Worm (Caenorhabditis elegans) whole organism, L4 larva: ENCODE data around the gene dod-6.

Source experiments
- aha-1 ChIP-seq: fragments of 150-350 bp; peaks from one replicate; lab custom pipeline; 2014; ENCODE audit warnings: missing biosample characterization, missing genetic modification characterization
- ceh-20 ChIP-seq: fragments of 200-800 bp; sonication (Bioruptor generic); IDR thresholded peaks from 2 replicates; pipeline ENCODE4 v1.3.6; 2022; ENCODE audit warnings: missing genetic modification reagents, missing genetic modification characterization, missing compliant biosample characterization
- ceh-44 ChIP-seq: fragments of 200-800 bp; sonication (Bioruptor generic); IDR thresholded peaks from 2 replicates; pipeline ENCODE4 v1.3.6; 2022; ENCODE audit warnings: missing genetic modification reagents, missing genetic modification characterization, missing compliant biosample characterization
- ces-1 ChIP-seq: fragments of 150-350 bp; sonication (generic microtip); optimal IDR thresholded peaks from 4 replicates; lab custom pipeline; 2014; ENCODE audit warnings: missing biosample characterization, missing genetic modification reagents, missing genetic modification characterization
- ctbp-1 ChIP-seq: fragments of 200-800 bp; sonication (Bioruptor generic); IDR thresholded peaks from 2 replicates; pipeline ENCODE4 v1.3.6; 2022; ENCODE audit warnings: missing genetic modification reagents, missing genetic modification characterization, missing compliant biosample characterization
- daf-16 ChIP-seq, 3 experiments: sonication (generic microtip); optimal IDR thresholded peaks; 2 replicates each; lab custom pipeline; 2016 to 2017; ENCODE audit warnings: missing genetic modification characterization in 3 of 3, missing genetic modification reagents in 3 of 3, mild to moderate bottlenecking in 2 of 3, missing compliant biosample characterization in 2 of 3, missing biosample characterization in 1 of 3, moderate library complexity in 1 of 3
- dmd-8 ChIP-seq: fragments of 200-800 bp; sonication (Bioruptor generic); IDR thresholded peaks from 2 replicates; pipeline ENCODE4 v1.3.6; 2022; ENCODE audit warnings: missing genetic modification characterization, missing compliant biosample characterization
- dve-1 ChIP-seq: sonication (generic microtip); optimal IDR thresholded peaks from 2 replicates; lab custom pipeline; 2017; ENCODE audit warnings: antibody characterized with exemption, mild to moderate bottlenecking, missing genetic modification characterization, missing compliant biosample characterization; ENCODE audit not compliant: insufficient read depth
- egl-27 ChIP-seq: sonication (generic microtip); optimal IDR thresholded peaks from 3 replicates; lab custom pipeline; 2017; ENCODE audit warnings: missing biosample characterization, missing genetic modification reagents, missing genetic modification characterization
- gei-8 ChIP-seq: fragments of 200-800 bp; sonication (Bioruptor generic); optimal IDR thresholded peaks from 2 replicates; lab custom pipeline; 2018; ENCODE audit warnings: mild to moderate bottlenecking, missing genetic modification characterization, missing compliant biosample characterization
- hif-1 ChIP-seq, 2 experiments: sonication (generic microtip); optimal IDR thresholded peaks; 2 replicates each; lab custom pipeline; 2016 to 2017; ENCODE audit warnings: missing compliant biosample characterization in 2 of 2, missing genetic modification characterization in 2 of 2, missing genetic modification reagents in 2 of 2, missing genotype in 2 of 2, mild to moderate bottlenecking in 1 of 2
- hlh-11 ChIP-seq: fragments of 200-800 bp; sonication (Bioruptor generic); optimal IDR thresholded peaks from 2 replicates; lab custom pipeline; 2018; ENCODE audit warnings: mild to moderate bottlenecking, missing genetic modification characterization, missing compliant biosample characterization
- hlh-30 ChIP-seq: sonication (generic microtip); optimal IDR thresholded peaks from 2 replicates; lab custom pipeline; 2017; ENCODE audit warnings: antibody characterized with exemption, mild to moderate bottlenecking, missing genetic modification characterization, missing compliant biosample characterization; ENCODE audit not compliant: insufficient read depth
- jun-1 ChIP-seq: fragments of 150-350 bp; optimal IDR thresholded peaks from 2 replicates; lab custom pipeline; 2014; ENCODE audit warnings: missing biosample characterization, missing genetic modification reagents, missing genetic modification characterization
- lim-7 ChIP-seq: fragments of 200-800 bp; sonication (Bioruptor generic); IDR thresholded peaks from 2 replicates; pipeline ENCODE4 v1.3.6; 2022; ENCODE audit warnings: missing genetic modification characterization, missing compliant biosample characterization
- lin-13 ChIP-seq: fragments of 150-350 bp; optimal IDR thresholded peaks from 2 replicates; lab custom pipeline; 2014; ENCODE audit warnings: missing biosample characterization, missing genetic modification reagents, missing genetic modification characterization
- lin-29 ChIP-seq: fragments of 200-800 bp; sonication (Bioruptor generic); IDR thresholded peaks from 2 replicates; pipeline ENCODE4 v1.3.6; 2022; ENCODE audit warnings: missing genetic modification reagents, missing genetic modification characterization, missing compliant biosample characterization
- madf-5 ChIP-seq, 2 experiments: fragments of 200-800 bp; sonication (Bioruptor generic); IDR thresholded peaks; 2 replicates each; pipeline ENCODE4 v1.3.6; 2022; ENCODE audit warnings: missing compliant biosample characterization in 2 of 2, missing genetic modification characterization in 2 of 2
- mdl-1 ChIP-seq, 2 experiments: fragments of 150-350 bp in 1 of 2; sonication (generic microtip) in 1 of 2; optimal IDR thresholded peaks; 2 replicates each; lab custom pipeline; 2014 to 2017; ENCODE audit warnings: missing biosample characterization in 2 of 2, missing genetic modification characterization in 2 of 2
- mdt-29 ChIP-seq: fragments of 200-800 bp; sonication (Bioruptor generic); IDR thresholded peaks from 2 replicates; pipeline ENCODE4 v1.3.6; 2022; ENCODE audit warnings: missing genetic modification reagents, missing genetic modification characterization, missing compliant biosample characterization
- mxl-2 ChIP-seq: fragments of 200-800 bp; sonication (Bioruptor generic); conservative IDR thresholded peaks from 2 replicates; pipeline ENCODE4 v1.3.6; 2022; ENCODE audit warnings: missing genetic modification reagents, missing genetic modification characterization, missing compliant biosample characterization
- mxl-3 ChIP-seq: fragments of 200-800 bp; sonication (Bioruptor generic); optimal IDR thresholded peaks from 2 replicates; lab custom pipeline; 2018; ENCODE audit warnings: mild to moderate bottlenecking, missing genetic modification characterization, missing compliant biosample characterization
- nhr-102 ChIP-seq: sonication (generic microtip); optimal IDR thresholded peaks from 2 replicates; lab custom pipeline; 2016; ENCODE audit warnings: mild to moderate bottlenecking, missing genetic modification characterization, moderate library complexity, missing compliant biosample characterization
- nhr-11 ChIP-seq: fragments of 150-350 bp; optimal IDR thresholded peaks from 2 replicates; lab custom pipeline; 2014; ENCODE audit warnings: missing biosample characterization, missing genetic modification characterization
- nhr-111 ChIP-seq: fragments of 200-800 bp; sonication (Bioruptor generic); optimal IDR thresholded peaks from 2 replicates; lab custom pipeline; 2018; ENCODE audit warnings: mild to moderate bottlenecking, missing genetic modification characterization, missing compliant biosample characterization
- nhr-28 ChIP-seq: fragments of 150-350 bp; optimal IDR thresholded peaks from 2 replicates; lab custom pipeline; 2014; ENCODE audit warnings: missing biosample characterization, missing genetic modification characterization
- nhr-42 ChIP-seq: fragments of 200-800 bp; sonication (Bioruptor generic); IDR thresholded peaks from 2 replicates; pipeline ENCODE4 v1.3.6; 2022; ENCODE audit warnings: missing genetic modification characterization, missing compliant biosample characterization
- nhr-48 ChIP-seq: sonication (generic microtip); optimal IDR thresholded peaks from 2 replicates; lab custom pipeline; 2016; ENCODE audit warnings: mild to moderate bottlenecking, missing genetic modification characterization, missing compliant biosample characterization
- nhr-77 ChIP-seq: fragments of 150-350 bp; optimal IDR thresholded peaks from 2 replicates; lab custom pipeline; 2014; ENCODE audit warnings: missing biosample characterization, missing genetic modification characterization
- pha-4 ChIP-seq, 2 experiments: fragments of 150-350 bp in 1 of 2; fragments of 200-800 bp in 1 of 2; sonication (Bioruptor generic) in 1 of 2; IDR thresholded peaks in 1 of 2; optimal IDR thresholded peaks in 1 of 2; 2 replicates each; pipeline versions ENCODE4 v1.3.6 to Lab custom; 2014 to 2022; ENCODE audit warnings: missing genetic modification characterization in 2 of 2, missing genetic modification reagents in 2 of 2, missing biosample characterization in 1 of 2, missing compliant biosample characterization in 1 of 2
- php-3 ChIP-seq: fragments of 200-800 bp; sonication (Bioruptor generic); IDR thresholded peaks from 2 replicates; pipeline ENCODE4 v1.3.6; 2022; ENCODE audit warnings: missing genetic modification reagents, missing genetic modification characterization, missing compliant biosample characterization
- pqm-1 ChIP-seq: sonication (generic microtip); optimal IDR thresholded peaks from 2 replicates; lab custom pipeline; 2017; ENCODE audit warnings: missing biosample characterization, missing genetic modification characterization
- rbr-2 ChIP-seq: sonication (generic microtip); optimal IDR thresholded peaks from 2 replicates; lab custom pipeline; 2016; ENCODE audit warnings: missing genotype, missing genetic modification characterization, missing compliant biosample characterization
- sdz-12 ChIP-seq: fragments of 200-800 bp; sonication (Bioruptor generic); optimal IDR thresholded peaks from 2 replicates; lab custom pipeline; 2018; ENCODE audit warnings: mild to moderate bottlenecking, missing genetic modification characterization, missing compliant biosample characterization
- set-16 ChIP-seq: fragments of 200-800 bp; sonication (Bioruptor generic); IDR thresholded peaks from 2 replicates; pipeline ENCODE4 v1.3.6; 2022; ENCODE audit warnings: missing genetic modification reagents, missing genetic modification characterization, missing compliant biosample characterization
- snpc-1.2 ChIP-seq: fragments of 200-800 bp; sonication (Bioruptor generic); IDR thresholded peaks from 2 replicates; pipeline ENCODE4 v1.3.6; 2022; ENCODE audit warnings: missing genetic modification reagents, missing genetic modification characterization, missing compliant biosample characterization
- spr-1 ChIP-seq: sonication (generic microtip); optimal IDR thresholded peaks from 2 replicates; lab custom pipeline; 2016; ENCODE audit warnings: mild to moderate bottlenecking, missing genetic modification characterization, missing compliant biosample characterization
- tag-97 ChIP-seq: fragments of 200-800 bp; sonication (Bioruptor generic); IDR thresholded peaks from 2 replicates; pipeline ENCODE4 v1.3.6; 2022; ENCODE audit warnings: missing genetic modification characterization, missing compliant biosample characterization
- tra-1 ChIP-seq: fragments of 200-800 bp; sonication (Bioruptor generic); IDR thresholded peaks from 2 replicates; pipeline ENCODE4 v1.3.6; 2022; ENCODE audit warnings: missing genetic modification reagents, missing genetic modification characterization, missing compliant biosample characterization
- unc-130 ChIP-seq: sonication (generic microtip); optimal IDR thresholded peaks from 2 replicates; lab custom pipeline; 2016; ENCODE audit warnings: missing genetic modification reagents, missing genetic modification characterization, missing compliant biosample characterization
- vab-7 ChIP-seq: fragments of 200-800 bp; sonication (Bioruptor generic); IDR thresholded peaks from 2 replicates; pipeline ENCODE4 v1.3.6; 2022; ENCODE audit warnings: missing genetic modification reagents, missing genetic modification characterization, missing compliant biosample characterization
- zip-2 ChIP-seq: fragments of 150-350 bp; optimal IDR thresholded peaks from 2 replicates; lab custom pipeline; 2014; ENCODE audit warnings: missing biosample characterization, missing genetic modification characterization

Gene dod-6

DNA sequence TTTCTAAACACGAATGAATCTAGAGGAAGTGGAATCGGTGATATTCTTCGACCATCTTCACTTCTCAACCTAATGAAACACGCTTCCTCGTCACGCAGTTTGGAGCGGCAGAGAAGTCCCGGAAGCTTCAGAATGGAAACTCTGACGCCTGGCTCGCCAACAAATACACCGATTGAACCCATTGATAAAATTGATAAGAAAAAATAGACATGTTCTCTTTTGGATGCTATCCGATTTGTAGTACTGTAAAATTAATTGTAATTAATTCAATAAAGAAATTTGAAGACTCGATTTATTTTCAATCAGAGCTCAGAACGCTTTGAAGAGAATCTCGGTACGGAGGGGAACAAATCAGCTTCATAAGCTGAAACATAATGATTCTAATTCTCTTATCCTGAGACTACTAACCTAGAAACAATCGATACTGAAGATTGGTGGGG, 17.0 kb downstream of the dod-6 start (continued):
- TF ChIP-seq lin-29 (GFP tag; lab: Robert Waterston, UW) (no peak), set-16 (GFP tag; lab: Robert Waterston, UW) (peak; percentile 27; the same call in 1 of the 2 replicates), rbr-2 (tag; lab: Kevin White, UChicago) (peak; percentile 17), gei-8 (GFP tag; lab: Kevin White, UChicago) (peak; percentile 52), aha-1 (tag; lab: Kevin White, UChicago) (no peak), mxl-2 (GFP tag; lab: Robert Waterston, UW) (no peak), sdz-12 (GFP tag; lab: Kevin White, UChicago) (peak; percentile 86), tag-97 (GFP tag; lab: Robert Waterston, UW) (no peak), nhr-77 (peak; percentile 75), mdl-1 (tag; optimal IDR thresholded peaks at IDR 0.05; lab: Kevin White, UChicago) (no peak), ceh-44 (no peak), dve-1 (tag; lab: Kevin White, UChicago) (peak; percentile 87), tra-1 (GFP tag; lab: Robert Waterston, UW) (peak; percentile 50), hlh-30 (tag; lab: Kevin White, UChicago) (peak; percentile 58), ces-1 (GFP tag; lab: Kevin White, UChicago) (no peak), mdt-29 (GFP tag; lab: Robert Waterston, UW) (peak; percentile 64), nhr-48 (tag; lab: Kevin White, UChicago) (peak; percentile 65), nhr-28 (tag; lab: Kevin White, UChicago) (no peak), unc-130 (GFP tag; lab: Kevin White, UChicago) (no peak)

DNA sequence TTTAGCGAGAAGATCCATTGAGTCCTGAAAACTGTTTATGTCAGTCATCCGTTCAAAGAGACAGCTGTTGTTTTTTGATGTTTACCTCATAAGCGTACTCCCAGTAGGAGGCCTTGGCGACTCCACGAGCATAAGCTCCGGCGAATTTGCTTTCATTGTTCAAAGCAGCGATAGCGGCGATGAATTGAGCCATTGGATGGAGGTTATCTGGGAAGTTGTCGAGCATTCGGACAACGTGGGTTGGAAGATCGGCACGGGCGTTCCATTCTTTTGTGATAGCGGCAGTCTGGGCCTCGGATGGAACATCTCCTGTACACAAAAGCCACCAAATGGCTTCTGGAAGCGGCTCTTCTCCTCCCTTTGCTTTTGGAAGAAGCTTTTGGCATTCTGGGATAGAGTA, 18.4 kb downstream of the dod-6 start:
- peak in 1 of 2 experiments; percentile 31 for TF ChIP-seq daf-16 (GFP tag; optimal IDR thresholded peaks at IDR 0.05; lab: Kevin White, UChicago)
- no peak for TF ChIP-seq daf-16 (tag; optimal IDR thresholded peaks at IDR 0.05; lab: Kevin White, UChicago)
- no peak for TF ChIP-seq vab-7 (GFP tag; lab: Robert Waterston, UW)
- peak; percentile 94 for TF ChIP-seq aha-1 (tag; lab: Kevin White, UChicago)
- TF ChIP-seq, all 104 proteins: peak for 2

DNA sequence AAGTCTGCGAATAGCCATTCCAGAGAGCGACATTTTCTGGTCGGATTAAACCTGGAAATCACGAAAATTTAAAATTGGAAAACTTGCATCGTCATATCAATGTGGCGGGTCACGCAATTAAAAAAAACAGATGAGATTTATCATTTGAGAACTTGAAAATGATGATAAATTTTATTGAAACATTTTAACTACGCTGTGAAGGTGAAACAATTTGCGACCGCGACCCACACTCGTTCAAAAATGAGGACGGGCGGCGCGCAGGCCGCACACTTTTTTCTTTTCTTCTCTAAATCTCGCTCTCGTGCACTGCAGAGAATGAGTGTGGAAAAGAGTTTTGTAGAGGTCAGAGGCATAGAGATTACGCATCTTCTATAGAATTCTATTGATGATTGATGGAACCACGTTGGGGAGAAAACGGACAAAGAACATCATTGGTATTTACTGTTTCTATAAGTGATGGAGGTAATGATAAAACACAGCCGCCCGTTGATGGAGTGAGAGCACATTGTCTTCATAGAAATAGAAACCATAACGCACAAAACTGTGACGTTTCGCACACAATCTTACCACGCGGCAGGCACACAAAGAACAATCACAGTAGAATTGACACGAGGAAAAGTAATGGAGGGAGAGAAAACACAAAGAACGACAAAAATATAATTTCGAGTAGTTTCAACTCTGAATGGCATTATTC, 19.2 kb downstream of the dod-6 start, which contains the start of gene cts-1:
cts-1 (minus strand) TSS at position 51 of the 694 bp plus-strand sequence.
- no peak for TF ChIP-seq dmd-8
- TF ChIP-seq madf-5 (GFP tag; IDR thresholded peaks at IDR 0.05; lab: Robert Waterston, UW), result no peak
- TF ChIP-seq hif-1 (tag; optimal IDR thresholded peaks at IDR 0.05; lab: Kevin White, UChicago), result peak in 1 of 2 experiments; percentile 68
- TF ChIP-seq snpc-1.2 (GFP tag; lab: Robert Waterston, UW), result no peak
- peak; percentile 30 for TF ChIP-seq zip-2 (tag; lab: Kevin White, UChicago)
- TF ChIP-seq nhr-102 (tag; lab: Kevin White, UChicago), result peak; percentile 69
- no peak for TF ChIP-seq sdz-12 (GFP tag; lab: Kevin White, UChicago)
- TF ChIP-seq nhr-28 (tag; lab: Kevin White, UChicago), result peak; percentile 97
- peak; percentile 70 for TF ChIP-seq rbr-2 (tag; lab: Kevin White, UChicago)
- peak; percentile 93 for TF ChIP-seq hlh-11 (tag; lab: Kevin White, UChicago)
- TF ChIP-seq ceh-20, result no peak
- no peak for TF ChIP-seq lim-7 (GFP tag; lab: Robert Waterston, UW)
- TF ChIP-seq ctbp-1 (GFP tag; lab: Robert Waterston, UW), result no peak
- TF ChIP-seq hlh-30 (tag; lab: Kevin White, UChicago), result peak; percentile 92
- TF ChIP-seq ces-1 (GFP tag; lab: Kevin White, UChicago), result no peak
- TF ChIP-seq egl-27 (tag; lab: Kevin White, UChicago), result no peak
- peak in 1 of 2 experiments; percentile 46 for TF ChIP-seq daf-16 (GFP tag; optimal IDR thresholded peaks at IDR 0.05; lab: Kevin White, UChicago)
- peak; percentile 98 for TF ChIP-seq daf-16 (tag; optimal IDR thresholded peaks at IDR 0.05; lab: Kevin White, UChicago)
- no peak for TF ChIP-seq pha-4 (GFP tag; IDR thresholded peaks at IDR 0.05; lab: Robert Waterston, UW)
- peak; percentile 57 for TF ChIP-seq pha-4 (tag; optimal IDR thresholded peaks at IDR 0.05; lab: Kevin White, UChicago)
- peak; percentile 10 for TF ChIP-seq jun-1 (tag; lab: Kevin White, UChicago)
- peak; percentile 86 for TF ChIP-seq nhr-77
- TF ChIP-seq php-3 (GFP tag; lab: Robert Waterston, UW), result no peak
- TF ChIP-seq gei-8 (GFP tag; lab: Kevin White, UChicago), result no peak
- no peak for TF ChIP-seq mxl-3 (GFP tag; lab: Kevin White, UChicago)
- peak; percentile 81 for TF ChIP-seq nhr-48 (tag; lab: Kevin White, UChicago)
- TF ChIP-seq spr-1, result peak; percentile 38
- TF ChIP-seq nhr-111 (GFP tag; lab: Kevin White, UChicago), result no peak
- TF ChIP-seq lin-13 (GFP tag; lab: Kevin White, UChicago), result peak; percentile 37
- TF ChIP-seq pqm-1, result peak; percentile 67
- TF ChIP-seq nhr-42 (GFP tag; lab: Robert Waterston, UW), result no peak
- peak; percentile 74 for TF ChIP-seq nhr-11 (tag; lab: Kevin White, UChicago)
- peak in 1 of 2 experiments; percentile 94 for TF ChIP-seq mdl-1 (tag; optimal IDR thresholded peaks at IDR 0.05; lab: Kevin White, UChicago)
